Worm (Caenorhabditis elegans) whole organism, L3 larva: ENCODE results near the gene ttx-3.
A peak's percentile ranks its signal among the peaks of the same experiment; 100 is the strongest.

Experiments
- R02D3.7 ChIP-seq: fragments of 150-350 bp; optimal IDR thresholded peaks from 2 replicates; lab custom pipeline; 2014; ENCODE audit warnings: missing biosample characterization, missing genetic modification characterization
- ZK546.5 ChIP-seq: sonication (generic microtip); optimal IDR thresholded peaks from 2 replicates; lab custom pipeline; 2017; ENCODE audit warnings: missing biosample characterization, missing genetic modification characterization
- aly-2 ChIP-seq: fragments of 150-350 bp; optimal IDR thresholded peaks from 2 replicates; lab custom pipeline; 2014; ENCODE audit warnings: missing biosample characterization, missing genetic modification characterization
- ama-1 ChIP-seq: fragments of 150-350 bp; optimal IDR thresholded peaks from 2 replicates; lab custom pipeline; 2018
- ceh-16 ChIP-seq: sonication (generic microtip); optimal IDR thresholded peaks from 2 replicates; lab custom pipeline; 2017; ENCODE audit warnings: missing biosample characterization, missing genetic modification characterization
- ceh-28 ChIP-seq: fragments of 150-350 bp; optimal IDR thresholded peaks from 2 replicates; lab custom pipeline; 2014; ENCODE audit warnings: missing biosample characterization, missing genetic modification reagents, missing genetic modification characterization
- ceh-82 ChIP-seq: fragments of 150-350 bp; optimal IDR thresholded peaks from 2 replicates; lab custom pipeline; 2014; ENCODE audit warnings: missing biosample characterization, missing genetic modification characterization
- ceh-9 ChIP-seq: sonication (generic microtip); optimal IDR thresholded peaks from 2 replicates; lab custom pipeline; 2018; ENCODE audit warnings: missing biosample characterization, missing genetic modification characterization
- daf-12 ChIP-seq: fragments of 150-350 bp; optimal IDR thresholded peaks from 2 replicates; lab custom pipeline; 2014; ENCODE audit warnings: missing biosample characterization, missing genetic modification reagents, missing genetic modification characterization
- egl-27 ChIP-seq: sonication (generic microtip); optimal IDR thresholded peaks from 4 replicates; lab custom pipeline; 2017; ENCODE audit warnings: missing biosample characterization, missing genetic modification reagents, missing genetic modification characterization
- egl-5 ChIP-seq: fragments of 150-350 bp; optimal IDR thresholded peaks from 2 replicates; lab custom pipeline; 2017; ENCODE audit warnings: missing biosample characterization, missing genetic modification reagents, missing genetic modification characterization, inconsistent platforms
- elt-1 ChIP-seq: fragments of 150-350 bp; optimal IDR thresholded peaks from 2 replicates; lab custom pipeline; 2014; ENCODE audit warnings: missing biosample characterization, missing genetic modification characterization
- elt-2 ChIP-seq: sonication (generic microtip); optimal IDR thresholded peaks from 2 replicates; lab custom pipeline; 2016; ENCODE audit warnings: missing genetic modification reagents, mild to moderate bottlenecking, missing genetic modification characterization, missing compliant biosample characterization
- elt-3 ChIP-seq, 3 experiments: fragments of 150-350 bp in 1 of 3; sonication (generic microtip) in 2 of 3; optimal IDR thresholded peaks; 2 replicates in 2 of 3; 4 replicates in 1 of 3; lab custom pipeline; 2014 to 2017; ENCODE audit warnings: missing biosample characterization in 3 of 3, missing genetic modification characterization in 3 of 3
- eor-1 ChIP-seq, 2 experiments: fragments of 150-350 bp; optimal IDR thresholded peaks; 2 replicates each; lab custom pipeline; 2014 to 2018; ENCODE audit warnings: missing biosample characterization in 2 of 2, missing genetic modification characterization in 2 of 2
- fkh-10 ChIP-seq: sonication (generic microtip); optimal IDR thresholded peaks from 2 replicates; lab custom pipeline; 2017; ENCODE audit warnings: missing biosample characterization, missing genetic modification reagents, missing genetic modification characterization
- fkh-2 ChIP-seq: fragments of 150-350 bp; optimal IDR thresholded peaks from 2 replicates; lab custom pipeline; 2014; ENCODE audit warnings: missing biosample characterization, missing genetic modification reagents, missing genetic modification characterization
- hmg-11 ChIP-seq: sonication (generic microtip); optimal IDR thresholded peaks from 2 replicates; lab custom pipeline; 2016; ENCODE audit warnings: missing genetic modification characterization, missing compliant biosample characterization
- jun-1 ChIP-seq: fragments of 150-350 bp; optimal IDR thresholded peaks from 2 replicates; lab custom pipeline; 2014; ENCODE audit warnings: missing biosample characterization, missing genetic modification reagents, missing genetic modification characterization
- lin-15B ChIP-seq: fragments of 150-350 bp; optimal IDR thresholded peaks from 2 replicates; lab custom pipeline; 2014; ENCODE audit warnings: missing biosample characterization, missing genetic modification characterization
- lin-39 ChIP-seq: fragments of 150-350 bp; optimal IDR thresholded peaks from 2 replicates; lab custom pipeline; 2018; ENCODE audit warnings: missing biosample characterization, missing genetic modification reagents, missing genetic modification characterization
- mdl-1 ChIP-seq: fragments of 150-350 bp; optimal IDR thresholded peaks from 2 replicates; lab custom pipeline; 2014; ENCODE audit warnings: missing biosample characterization, missing genetic modification characterization
- nfya-1 ChIP-seq: sonication (generic microtip); optimal IDR thresholded peaks from 2 replicates; lab custom pipeline; 2017; ENCODE audit warnings: missing genetic modification characterization, mild to moderate bottlenecking, missing compliant biosample characterization, antibody characterized with exemption, moderate library complexity; ENCODE audit not compliant: insufficient read depth
- nhr-12 ChIP-seq: fragments of 150-350 bp; optimal IDR thresholded peaks from 2 replicates; lab custom pipeline; 2014; ENCODE audit warnings: missing biosample characterization, missing genetic modification characterization
- nhr-23 ChIP-seq: fragments of 150-350 bp; optimal IDR thresholded peaks from 2 replicates; lab custom pipeline; 2014; ENCODE audit warnings: missing biosample characterization, missing genetic modification reagents, missing genetic modification characterization
- nhr-237 ChIP-seq: fragments of 150-350 bp; optimal IDR thresholded peaks from 2 replicates; lab custom pipeline; 2014; ENCODE audit warnings: missing biosample characterization, missing genetic modification characterization
- nhr-25 ChIP-seq: sonication (generic microtip); optimal IDR thresholded peaks from 2 replicates; lab custom pipeline; 2017; ENCODE audit warnings: missing biosample characterization, missing genetic modification characterization
- nhr-28 ChIP-seq: fragments of 150-350 bp; optimal IDR thresholded peaks from 2 replicates; lab custom pipeline; 2014; ENCODE audit warnings: missing biosample characterization, missing genetic modification characterization
- nhr-43 ChIP-seq: sonication (generic microtip); optimal IDR thresholded peaks from 2 replicates; lab custom pipeline; 2016; ENCODE audit warnings: mild to moderate bottlenecking, missing genetic modification characterization, missing compliant biosample characterization; ENCODE audit not compliant: poor library complexity, severe bottlenecking
- nhr-67 ChIP-seq: fragments of 150-350 bp; optimal IDR thresholded peaks from 2 replicates; lab custom pipeline; 2014; ENCODE audit warnings: missing biosample characterization, missing genetic modification characterization
- nhr-76 ChIP-seq: fragments of 150-350 bp; sonication (generic microtip); optimal IDR thresholded peaks from 5 replicates; lab custom pipeline; 2014; ENCODE audit warnings: missing biosample characterization, missing genetic modification characterization
- nhr-77 ChIP-seq: fragments of 150-350 bp; optimal IDR thresholded peaks from 2 replicates; lab custom pipeline; 2014; ENCODE audit warnings: missing biosample characterization, missing genetic modification characterization
- pha-4 ChIP-seq: fragments of 150-350 bp; optimal IDR thresholded peaks from 2 replicates; lab custom pipeline; 2014; ENCODE audit warnings: missing biosample characterization, missing genetic modification reagents, missing genetic modification characterization
- pqm-1 ChIP-seq: fragments of 150-350 bp; optimal IDR thresholded peaks from 2 replicates; lab custom pipeline; 2017; ENCODE audit warnings: missing biosample characterization, missing genetic modification characterization, inconsistent platforms
- sea-2 ChIP-seq: fragments of 150-350 bp; sonication (generic microtip); optimal IDR thresholded peaks from 4 replicates; lab custom pipeline; 2014; ENCODE audit warnings: missing biosample characterization, missing genetic modification reagents, missing genetic modification characterization
- skn-1 ChIP-seq: fragments of 150-350 bp; optimal IDR thresholded peaks from 2 replicates; lab custom pipeline; 2014; ENCODE audit warnings: missing biosample characterization, missing genetic modification characterization
- snpc-4 ChIP-seq: fragments of 150-350 bp; optimal IDR thresholded peaks from 2 replicates; lab custom pipeline; 2014; ENCODE audit warnings: missing biosample characterization, missing genetic modification characterization
- tbx-2 ChIP-seq: sonication (generic microtip); optimal IDR thresholded peaks from 2 replicates; lab custom pipeline; 2016; ENCODE audit warnings: mild to moderate bottlenecking, missing genetic modification characterization, missing compliant biosample characterization
- unc-39 ChIP-seq: sonication (generic microtip); optimal IDR thresholded peaks from 4 replicates; lab custom pipeline; 2017; ENCODE audit warnings: missing biosample characterization, missing genetic modification characterization
- zag-1 ChIP-seq: fragments of 150-350 bp; optimal IDR thresholded peaks from 2 replicates; lab custom pipeline; 2014; ENCODE audit warnings: missing biosample characterization, missing genetic modification characterization
- ztf-11 ChIP-seq: fragments of 150-350 bp; optimal IDR thresholded peaks from 2 replicates; lab custom pipeline; 2014; ENCODE audit warnings: missing biosample characterization, missing genetic modification characterization
- ztf-4 ChIP-seq: fragments of 150-350 bp; optimal IDR thresholded peaks from 2 replicates; lab custom pipeline; 2014; ENCODE audit warnings: missing biosample characterization, missing genetic modification characterization

The ttx-3 gene

DNA sequence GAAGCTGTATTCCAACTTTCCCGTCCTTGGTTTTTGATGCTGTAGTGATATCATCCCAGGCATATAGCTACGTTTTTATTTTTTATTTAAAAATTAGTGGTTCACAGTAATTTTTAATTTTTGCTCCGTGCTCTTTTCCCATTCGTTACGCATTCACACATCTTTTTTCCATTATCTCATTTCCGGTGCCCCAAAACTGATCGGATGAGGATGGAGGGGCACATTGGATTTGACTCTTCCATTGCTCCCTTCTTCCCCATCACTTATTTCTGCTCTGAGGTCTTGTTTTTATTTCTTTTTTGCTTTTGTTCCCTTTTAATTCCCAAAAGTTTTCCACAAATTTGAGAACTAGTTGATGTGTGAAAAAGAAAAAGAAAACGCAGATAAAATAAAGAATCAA is 16.0 kb downstream of the ttx-3 start:
- TF ChIP-seq tbx-2 (tag; lab: Kevin White, UChicago) (no peak), fkh-10 (GFP tag; lab: Kevin White, UChicago) (no peak), ZK546.5 (tag; lab: Kevin White, UChicago) (no peak), ceh-82 (tag; lab: Kevin White, UChicago) (no peak), nhr-67 (tag; lab: Kevin White, UChicago) (no peak), unc-39 (no peak), nhr-237 (no peak), pha-4 (tag; lab: Kevin White, UChicago) (no peak), hmg-11 (tag; lab: Kevin White, UChicago) (no peak), snpc-4 (no peak), nhr-25 (no peak), jun-1 (tag; lab: Kevin White, UChicago) (no peak), lin-15B (no peak), ztf-11 (tag; lab: Kevin White, UChicago) (no peak), elt-2 (no peak), skn-1 (no peak)

DNA sequence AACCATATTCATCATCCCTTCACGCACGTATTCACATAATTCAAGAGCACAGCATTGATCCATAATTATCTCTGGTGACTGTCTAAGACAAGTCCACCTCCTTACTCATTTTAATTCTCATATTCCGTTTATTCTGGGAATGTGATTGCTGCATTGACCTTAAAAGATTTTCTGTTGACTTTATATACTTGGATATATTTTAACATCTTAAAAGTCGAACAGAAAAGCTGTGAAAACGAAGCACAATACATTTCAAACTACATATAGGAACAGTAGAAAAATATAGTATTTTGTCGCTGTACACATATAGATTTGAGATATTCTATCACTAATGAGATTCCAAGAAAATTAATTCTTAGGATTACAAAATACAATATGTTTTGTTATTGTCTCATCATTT is 16.9 kb downstream of the ttx-3 start:
- TF ChIP-seq mdl-1 (tag; lab: Kevin White, UChicago) (no peak), ceh-82 (tag; lab: Kevin White, UChicago) (no peak), lin-39 (no peak), nhr-28 (tag; lab: Kevin White, UChicago) (no peak), elt-1 (tag; lab: Kevin White, UChicago) (no peak), nhr-77 (tag; lab: Kevin White, UChicago) (no peak), ztf-11 (tag; lab: Kevin White, UChicago) (no peak), R02D3.7 (tag; lab: Kevin White, UChicago) (no peak)

- peak; percentile 54 for TF ChIP-seq fkh-10 (GFP tag; lab: Kevin White, UChicago)
- TF ChIP-seq aly-2 (tag; lab: Kevin White, UChicago): no peak
- no peak for TF ChIP-seq egl-5
Measured at ce11 chrX:11745821-11746485, 23.2 kb downstream of the ttx-3 start, which contains the start of gene C40H5.2. C40H5.2 (plus strand) TSS chrX:11746076.

DNA sequence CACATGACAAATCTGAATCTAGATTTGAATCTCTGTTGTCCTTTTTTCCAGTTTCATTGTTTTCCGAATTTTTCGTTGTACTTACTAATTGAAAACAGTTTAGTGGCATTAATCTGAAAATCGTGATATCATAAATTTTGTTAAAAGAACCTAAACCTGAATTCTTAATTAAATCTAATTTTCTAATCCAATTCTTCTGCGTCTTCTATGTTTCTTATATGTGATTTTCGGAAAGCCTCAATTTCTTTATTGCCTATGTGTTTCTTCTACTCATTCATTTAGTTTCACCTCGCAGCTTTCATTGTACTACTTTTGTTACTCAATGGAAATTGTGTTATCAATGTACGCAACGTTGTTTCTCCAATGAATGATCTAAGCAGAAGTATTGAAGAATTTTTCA is 25.5 kb downstream of the ttx-3 start:
- TF ChIP-seq nhr-12 (tag; lab: Kevin White, UChicago) (no peak), egl-5 (no peak), hmg-11 (tag; lab: Kevin White, UChicago) (no peak), elt-1 (tag; lab: Kevin White, UChicago) (no peak), lin-15B (no peak)
- TF ChIP-seq, all 47 proteins: peak for 0

DNA sequence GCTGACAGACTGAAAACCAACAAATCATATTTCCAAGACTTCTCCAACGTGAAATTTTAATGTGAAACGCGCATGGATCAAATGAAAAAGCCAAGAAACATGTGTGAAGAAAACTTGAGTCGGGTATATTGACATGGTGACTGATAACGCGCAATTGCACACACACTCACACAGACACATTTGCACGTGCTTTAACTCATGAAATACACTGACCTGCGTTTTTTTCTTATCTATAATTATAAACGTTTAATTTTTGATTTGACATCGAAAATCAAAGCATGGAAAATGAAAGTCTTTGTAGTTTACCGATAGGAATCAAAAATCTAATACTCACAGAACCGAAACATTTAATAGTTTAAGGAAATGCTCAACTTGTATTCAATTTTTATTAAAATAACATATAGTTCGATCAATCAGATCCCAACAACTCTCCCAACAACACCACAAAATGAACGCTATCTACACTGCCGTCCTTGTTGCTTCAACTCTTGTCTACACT is 30.5 kb downstream of the ttx-3 start, which contains the start of gene nspa-9:
Gene nspa-9 (plus strand): TSS at position 449 of the 499 bp plus-strand sequence.
- no peak for TF ChIP-seq elt-3 (tag; optimal IDR thresholded peaks at IDR 0.05; lab: Kevin White, UChicago)
- no peak for TF ChIP-seq ztf-4 (tag; lab: Kevin White, UChicago)
- TF ChIP-seq nhr-77 (tag; lab: Kevin White, UChicago): no peak
- no peak for TF ChIP-seq ceh-16 (tag; lab: Kevin White, UChicago)
- TF ChIP-seq ceh-9 (tag; lab: Kevin White, UChicago): no peak
- TF ChIP-seq nhr-28 (tag; lab: Kevin White, UChicago): no peak
- TF ChIP-seq elt-2: peak; percentile 94
- TF ChIP-seq tbx-2 (tag; lab: Kevin White, UChicago): no peak
- TF ChIP-seq jun-1 (tag; lab: Kevin White, UChicago): peak; percentile 19
- no peak for TF ChIP-seq ZK546.5 (tag; lab: Kevin White, UChicago)
- no peak for TF ChIP-seq skn-1
- no peak for TF ChIP-seq egl-5
- TF ChIP-seq nhr-67 (tag; lab: Kevin White, UChicago): no peak
- TF ChIP-seq zag-1 (tag; lab: Kevin White, UChicago): no peak
- no peak for TF ChIP-seq nhr-237
- TF ChIP-seq mdl-1 (tag; lab: Kevin White, UChicago): peak; percentile 50
- TF ChIP-seq ceh-28 (tag; lab: Kevin White, UChicago): no peak
- TF ChIP-seq eor-1 (tag; optimal IDR thresholded peaks at IDR 0.05; lab: Kevin White, UChicago): no peak
- no peak for TF ChIP-seq ama-1 (lab: Kevin White, UChicago)
- TF ChIP-seq elt-1 (tag; lab: Kevin White, UChicago): no peak
- no peak for TF ChIP-seq snpc-4
- no peak for TF ChIP-seq nhr-25
- no peak for TF ChIP-seq egl-27 (tag; lab: Kevin White, UChicago)
- peak; percentile 94 for TF ChIP-seq pqm-1 (tag; lab: Kevin White, UChicago)
- no peak for TF ChIP-seq nfya-1 (tag; lab: Kevin White, UChicago)
- TF ChIP-seq nhr-43 (tag; lab: Kevin White, UChicago): no peak
- no peak for TF ChIP-seq nhr-23 (tag; lab: Kevin White, UChicago)
- no peak for TF ChIP-seq lin-15B
- no peak for TF ChIP-seq nhr-76
- no peak for TF ChIP-seq fkh-2 (tag; lab: Kevin White, UChicago)
- TF ChIP-seq sea-2 (GFP tag; lab: Kevin White, UChicago): no peak
- no peak for TF ChIP-seq ceh-82 (tag; lab: Kevin White, UChicago)
- no peak for TF ChIP-seq aly-2 (tag; lab: Kevin White, UChicago)
- no peak for TF ChIP-seq lin-39
- TF ChIP-seq hmg-11 (tag; lab: Kevin White, UChicago): no peak
- no peak for TF ChIP-seq daf-12 (tag; lab: Kevin White, UChicago)
